Worm (Caenorhabditis elegans): ENCODE results near the gene fbxa-100.

DNA sequence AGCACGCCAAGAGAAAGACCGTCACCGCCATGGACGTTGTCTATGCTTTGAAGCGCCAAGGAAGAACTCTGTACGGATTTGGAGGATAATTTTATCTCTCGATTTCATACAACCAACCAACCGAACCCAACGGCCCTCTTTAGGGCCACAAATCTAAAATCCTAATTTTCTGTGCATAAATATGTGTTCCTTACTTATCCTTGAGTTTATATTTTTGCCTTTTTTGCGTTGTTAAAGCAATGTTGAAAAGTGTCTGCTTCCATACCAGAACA lies 19.2 kb downstream of the fbxa-100 start:
- no peak for TF ChIP-seq Y53F4B.3 (GFP tag; IDR thresholded peaks at IDR 0.05)
- no peak for TF ChIP-seq snpc-4 (GFP tag; optimal IDR thresholded peaks at IDR 0.05)
- no peak for TF ChIP-seq snpc-4 (tag; optimal IDR thresholded peaks at IDR 0.05)
- TF ChIP-seq ceh-40 (GFP tag; IDR thresholded peaks at IDR 0.05), result no peak
- TF ChIP-seq cebp-1 (GFP tag; IDR thresholded peaks at IDR 0.05), result no peak
- no peak for TF ChIP-seq cebp-1 (tag; optimal IDR thresholded peaks at IDR 0.05)
- no peak for TF ChIP-seq zim-3 (tag; optimal IDR thresholded peaks at IDR 0.05)

All from whole organism, young adult.